Worm (Caenorhabditis elegans): Measurements from ENCODE around the gene smc-4.
A peak's percentile ranks its signal among the peaks of the same experiment; 100 is the strongest.

ce11 chrIII:4540604-4541003 is 46.7 kb upstream of the smc-4 start, which contains the start of gene ugt-62:
- TF ChIP-seq lin-39 (tag; optimal IDR thresholded peaks at IDR 0.05) = no peak
- peak; percentile 70 for TF ChIP-seq fos-1 (tag; optimal IDR thresholded peaks at IDR 0.05)
- no peak for TF ChIP-seq nhr-25 (tag; optimal IDR thresholded peaks at IDR 0.05)
- TF ChIP-seq aly-2 (tag; optimal IDR thresholded peaks at IDR 0.05) = no peak
- no peak for TF ChIP-seq elt-3 (tag; optimal IDR thresholded peaks at IDR 0.05)
- no peak for TF ChIP-seq ztf-4 (tag; optimal IDR thresholded peaks at IDR 0.05)
- TF ChIP-seq R02D3.7 (tag; optimal IDR thresholded peaks at IDR 0.05) = no peak
- no peak for TF ChIP-seq unc-55 (GFP tag; optimal IDR thresholded peaks at IDR 0.05)
- no peak for TF ChIP-seq ceh-82 (tag; optimal IDR thresholded peaks at IDR 0.05)
- TF ChIP-seq blmp-1 (tag; optimal IDR thresholded peaks at IDR 0.05; ENCODE audit: insufficient read depth) = no peak
- no peak for TF ChIP-seq ama-1 (optimal IDR thresholded peaks at IDR 0.05)
- TF ChIP-seq skn-1 (tag; optimal IDR thresholded peaks at IDR 0.05) = no peak
- TF ChIP-seq ZK546.5 (tag; optimal IDR thresholded peaks at IDR 0.05) = no peak
- TF ChIP-seq gmeb-1 (tag; optimal IDR thresholded peaks at IDR 0.05) = no peak
